Worm (Caenorhabditis elegans) whole organism, early embryonic: ENCODE results near the gene rpl-32.

Experiments
- B0310.2 ChIP-seq: sonication (generic microtip); optimal IDR thresholded peaks from 2 replicates; lab custom pipeline; 2016; ENCODE audit warnings: mild to moderate bottlenecking, missing genetic modification characterization, missing compliant biosample characterization
- F13C5.2 ChIP-seq: sonication (generic microtip); optimal IDR thresholded peaks from 2 replicates; lab custom pipeline; 2017; ENCODE audit warnings: mild to moderate bottlenecking, missing genetic modification characterization, inconsistent platforms, missing compliant biosample characterization
- aly-1 ChIP-seq: sonication (generic microtip); optimal IDR thresholded peaks from 2 replicates; lab custom pipeline; 2016; ENCODE audit warnings: missing genetic modification characterization, missing compliant biosample characterization
- ama-1 ChIP-seq: fragments of 150-350 bp; optimal IDR thresholded peaks from 2 replicates; lab custom pipeline; 2014
- ceh-13 ChIP-seq: fragments of 200-800 bp; sonication (Bioruptor generic); optimal IDR thresholded peaks from 2 replicates; lab custom pipeline; 2018; ENCODE audit warnings: mild to moderate bottlenecking, missing genetic modification characterization, missing compliant biosample characterization
- ceh-36 ChIP-seq: sonication (generic microtip); optimal IDR thresholded peaks from 2 replicates; lab custom pipeline; 2016; ENCODE audit warnings: missing genetic modification characterization, inconsistent platforms, missing compliant biosample characterization
- ets-7 ChIP-seq: sonication (generic microtip); optimal IDR thresholded peaks from 2 replicates; lab custom pipeline; 2016; ENCODE audit warnings: missing genotype, missing genetic modification characterization, missing compliant biosample characterization
- flt-1 ChIP-seq: fragments of 200-800 bp; sonication (Bioruptor generic); IDR thresholded peaks from 2 replicates; pipeline ENCODE4 v1.3.6; 2022; ENCODE audit warnings: missing genetic modification characterization, missing compliant biosample characterization
- hmbx-1 ChIP-seq: sonication (generic microtip); optimal IDR thresholded peaks from 2 replicates; lab custom pipeline; 2016; ENCODE audit warnings: mild to moderate bottlenecking, missing genetic modification characterization, missing compliant biosample characterization
- hmg-4 ChIP-seq: fragments of 200-800 bp; sonication (Bioruptor generic); optimal IDR thresholded peaks from 2 replicates; lab custom pipeline; 2018; ENCODE audit warnings: mild to moderate bottlenecking, missing genetic modification characterization, missing compliant biosample characterization
- hnd-1 ChIP-seq: sonication (generic microtip); optimal IDR thresholded peaks from 2 replicates; lab custom pipeline; 2016; ENCODE audit warnings: missing genetic modification characterization, missing compliant biosample characterization
- pes-1 ChIP-seq: fragments of 200-800 bp; sonication (Bioruptor generic); IDR thresholded peaks from 2 replicates; pipeline ENCODE4 v1.3.6; 2022; ENCODE audit warnings: missing genetic modification reagents, missing genetic modification characterization, missing compliant biosample characterization
- scrt-1 ChIP-seq: fragments of 200-800 bp; sonication (Bioruptor generic); IDR thresholded peaks from 2 replicates; pipeline ENCODE4 v1.3.6; 2022; ENCODE audit warnings: missing genetic modification characterization, missing compliant biosample characterization
- sea-1 ChIP-seq: fragments of 200-800 bp; sonication (Bioruptor generic); conservative IDR thresholded peaks from 2 replicates; pipeline ENCODE4 v1.3.6; 2022; ENCODE audit warnings: missing genetic modification characterization, missing compliant biosample characterization
- tbx-11 ChIP-seq: fragments of 200-800 bp; sonication (Bioruptor generic); IDR thresholded peaks from 2 replicates; pipeline ENCODE4 v1.3.6; 2022; ENCODE audit warnings: missing genetic modification characterization, missing compliant biosample characterization
- tbx-37 ChIP-seq: fragments of 200-800 bp; sonication (Bioruptor generic); conservative IDR thresholded peaks from 2 replicates; pipeline ENCODE4 v1.3.6; 2022; ENCODE audit warnings: missing genetic modification reagents, missing genetic modification characterization, missing compliant biosample characterization
- tra-4 ChIP-seq: sonication (generic microtip); optimal IDR thresholded peaks from 2 replicates; lab custom pipeline; 2017; ENCODE audit warnings: missing genetic modification characterization, missing compliant biosample characterization

The rpl-32 gene

ce11 chrII:9086308-9086707 is 29.4 kb upstream of the rpl-32 start, which contains the start of gene hlh-3:
hlh-3 (plus strand) TSS chrII:9086608.
- TF ChIP-seq tbx-11 (GFP tag; lab: Robert Waterston, UW), result no peak
- TF ChIP-seq hmbx-1 (tag; lab: Kevin White, UChicago), result no peak
- TF ChIP-seq hmg-4 (GFP tag; lab: Kevin White, UChicago), result no peak
- TF ChIP-seq tbx-37 (GFP tag; lab: Robert Waterston, UW), result no peak
- TF ChIP-seq F13C5.2, result no peak
- TF ChIP-seq ets-7, result no peak
- TF ChIP-seq sea-1 (GFP tag; lab: Robert Waterston, UW), result no peak
- TF ChIP-seq ceh-13 (GFP tag; lab: Kevin White, UChicago), result no peak
- no peak for TF ChIP-seq tra-4
- TF ChIP-seq ceh-36 (tag; lab: Kevin White, UChicago), result no peak
- TF ChIP-seq aly-1 (tag; lab: Kevin White, UChicago), result no peak
- no peak for TF ChIP-seq pes-1 (GFP tag; lab: Robert Waterston, UW)

ce11 chrII:9083093-9083492 is 26.2 kb upstream of the rpl-32 start, which contains the start of gene sysm-1:
sysm-1 (minus strand) TSS chrII:9083193.
- TF ChIP-seq flt-1 (no peak), ceh-13 (GFP tag; lab: Kevin White, UChicago) (no peak), tra-4 (no peak), pes-1 (GFP tag; lab: Robert Waterston, UW) (no peak), tbx-11 (GFP tag; lab: Robert Waterston, UW) (no peak), aly-1 (tag; lab: Kevin White, UChicago) (no peak), ama-1 (lab: Kevin White, UChicago) (no peak), hmg-4 (GFP tag; lab: Kevin White, UChicago) (no peak), scrt-1 (GFP tag; lab: Robert Waterston, UW) (no peak), B0310.2 (no peak), F13C5.2 (no peak), hmbx-1 (tag; lab: Kevin White, UChicago) (no peak), sea-1 (GFP tag; lab: Robert Waterston, UW) (no peak), ets-7 (no peak), hnd-1 (no peak), ceh-36 (tag; lab: Kevin White, UChicago) (no peak)

DNA sequence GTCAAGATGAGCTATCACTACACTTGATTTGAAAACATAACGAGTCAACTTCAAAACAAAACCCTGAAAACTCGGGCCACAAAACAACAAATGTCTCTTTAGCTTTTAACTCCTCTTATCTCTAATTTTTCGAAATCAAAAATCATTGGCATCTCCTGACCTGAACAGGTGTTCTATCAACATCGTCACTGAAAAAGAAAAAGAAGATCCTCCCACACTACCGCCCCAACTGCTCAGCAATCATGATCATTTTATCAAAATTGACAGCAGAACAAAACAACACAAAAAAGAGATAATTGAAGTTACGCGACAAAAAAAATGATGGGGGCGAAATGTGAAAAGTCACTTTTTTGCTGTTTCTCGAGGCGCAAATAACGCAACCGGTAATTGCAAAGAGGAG is 21.5 kb upstream of the rpl-32 start:
- no peak for TF ChIP-seq hnd-1
- TF ChIP-seq tra-4, result no peak
- no peak for TF ChIP-seq F13C5.2
- TF ChIP-seq hmg-4 (GFP tag; lab: Kevin White, UChicago), result no peak
- TF ChIP-seq pes-1 (GFP tag; lab: Robert Waterston, UW), result no peak
- TF ChIP-seq ceh-13 (GFP tag; lab: Kevin White, UChicago), result no peak
- TF ChIP-seq tbx-11 (GFP tag; lab: Robert Waterston, UW), result no peak
- TF ChIP-seq hmbx-1 (tag; lab: Kevin White, UChicago), result no peak
- TF ChIP-seq scrt-1 (GFP tag; lab: Robert Waterston, UW), result no peak
- no peak for TF ChIP-seq flt-1
- TF ChIP-seq B0310.2, result no peak

- no peak for TF ChIP-seq F13C5.2
- TF ChIP-seq B0310.2, result no peak
- TF ChIP-seq pes-1 (GFP tag; lab: Robert Waterston, UW), result no peak
- no peak for TF ChIP-seq hnd-1
- TF ChIP-seq tbx-11 (GFP tag; lab: Robert Waterston, UW), result no peak
- no peak for TF ChIP-seq hmbx-1 (tag; lab: Kevin White, UChicago)
- TF ChIP-seq ceh-13 (GFP tag; lab: Kevin White, UChicago), result no peak
- no peak for TF ChIP-seq scrt-1 (GFP tag; lab: Robert Waterston, UW)
- TF ChIP-seq flt-1, result no peak
- TF ChIP-seq tbx-37 (GFP tag; lab: Robert Waterston, UW), result no peak
Measured at ce11 chrII:9076098-9076879, 19.4 kb upstream of the rpl-32 start.

ce11 chrII:9074492-9074891 is 17.6 kb upstream of the rpl-32 start:
- TF ChIP-seq hnd-1 (no peak), ama-1 (lab: Kevin White, UChicago) (no peak), tbx-11 (GFP tag; lab: Robert Waterston, UW) (no peak), ceh-36 (tag; lab: Kevin White, UChicago) (no peak), sea-1 (GFP tag; lab: Robert Waterston, UW) (no peak), B0310.2 (no peak), scrt-1 (GFP tag; lab: Robert Waterston, UW) (no peak), tra-4 (no peak), hmbx-1 (tag; lab: Kevin White, UChicago) (no peak)

ce11 chrII:9072769-9073168 is 15.9 kb upstream of the rpl-32 start:
- no peak for TF ChIP-seq B0310.2
- no peak for TF ChIP-seq sea-1 (GFP tag; lab: Robert Waterston, UW)

- TF ChIP-seq B0310.2, result no peak
- TF ChIP-seq ceh-13 (GFP tag; lab: Kevin White, UChicago), result no peak
- no peak for TF ChIP-seq hmbx-1 (tag; lab: Kevin White, UChicago)
- TF ChIP-seq tbx-11 (GFP tag; lab: Robert Waterston, UW), result no peak
- no peak for TF ChIP-seq aly-1 (tag; lab: Kevin White, UChicago)
- no peak for TF ChIP-seq flt-1
- TF ChIP-seq sea-1 (GFP tag; lab: Robert Waterston, UW), result no peak
- no peak for TF ChIP-seq pes-1 (GFP tag; lab: Robert Waterston, UW)
- no peak for TF ChIP-seq ets-7
- TF ChIP-seq ama-1 (lab: Kevin White, UChicago), result no peak
- no peak for TF ChIP-seq tra-4
- TF ChIP-seq scrt-1 (GFP tag; lab: Robert Waterston, UW), result no peak
- no peak for TF ChIP-seq hnd-1
- no peak for TF ChIP-seq ceh-36 (tag; lab: Kevin White, UChicago)
Measured at ce11 chrII:9070740-9071139, 13.9 kb upstream of the rpl-32 start, which contains the start of gene T24B8.4. T24B8.4 (minus strand) TSS chrII:9070840.
